Fruit fly (Drosophila melanogaster): Measurements from ENCODE around the gene CG14346.

The CG14346 gene

dm6 chr2L:1367696-1368095 lies at the start of gene CG14346:
Gene CG14346 (plus strand): TSS chr2L:1367996.
- TF ChIP-seq CG8478 (optimal IDR thresholded peaks at IDR 0.05) = no peak
- TF ChIP-seq EcR (GFP tag; optimal IDR thresholded peaks at IDR 0.05) = no peak
- TF ChIP-seq usp (GFP tag; optimal IDR thresholded peaks at IDR 0.05) = no peak
- no peak for TF ChIP-seq psq (optimal IDR thresholded peaks at IDR 0.05)
- no peak for TF ChIP-seq Dll (optimal IDR thresholded peaks at IDR 0.05)
- no peak for TF ChIP-seq pan (optimal IDR thresholded peaks at IDR 0.05)

- TF ChIP-seq EcR (GFP tag; optimal IDR thresholded peaks at IDR 0.05) (no peak), Dll (optimal IDR thresholded peaks at IDR 0.05) (no peak), pan (optimal IDR thresholded peaks at IDR 0.05) (no peak), CG8478 (optimal IDR thresholded peaks at IDR 0.05) (no peak)
Measured at dm6 chr2L:1328861-1329260, 38.9 kb upstream of the CG14346 start, which contains the start of gene a5. Gene a5 (plus strand): TSS chr2L:1329161.

- no peak for TF ChIP-seq usp (GFP tag; optimal IDR thresholded peaks at IDR 0.05)
- no peak for TF ChIP-seq psq (optimal IDR thresholded peaks at IDR 0.05)
- TF ChIP-seq Dll (optimal IDR thresholded peaks at IDR 0.05) = no peak
- TF ChIP-seq pan (optimal IDR thresholded peaks at IDR 0.05) = no peak
- no peak for TF ChIP-seq EcR (GFP tag; optimal IDR thresholded peaks at IDR 0.05)
- TF ChIP-seq CG8478 (optimal IDR thresholded peaks at IDR 0.05) = no peak
Measured at dm6 chr2L:1333828-1334227, 34.0 kb upstream of the CG14346 start, which contains the start of gene CG5440. Gene CG5440 (plus strand): TSS chr2L:1334128.

- TF ChIP-seq psq (optimal IDR thresholded peaks at IDR 0.05) (no peak), CG8478 (optimal IDR thresholded peaks at IDR 0.05) (no peak), Dll (optimal IDR thresholded peaks at IDR 0.05) (no peak), EcR (GFP tag; optimal IDR thresholded peaks at IDR 0.05) (no peak), pan (optimal IDR thresholded peaks at IDR 0.05) (no peak), usp (GFP tag; optimal IDR thresholded peaks at IDR 0.05) (no peak)
Measured at dm6 chr2L:1341995-1342394, 25.8 kb upstream of the CG14346 start, which contains the start of gene CG33923. Gene CG33923 (minus strand): TSS chr2L:1342095.

- no peak for TF ChIP-seq Dll (optimal IDR thresholded peaks at IDR 0.05)
- TF ChIP-seq pan (optimal IDR thresholded peaks at IDR 0.05) = no peak
Measured at dm6 chr2L:1344071-1344470, 23.7 kb upstream of the CG14346 start, which contains the start of the genes CG33922 and Cdlc2. Gene CG33922 (minus strand): TSS chr2L:1344171. Gene Cdlc2 (plus strand): TSS chr2L:1344400.

- TF ChIP-seq usp (GFP tag; optimal IDR thresholded peaks at IDR 0.05) (no peak), Dll (optimal IDR thresholded peaks at IDR 0.05) (no peak), EcR (GFP tag; optimal IDR thresholded peaks at IDR 0.05) (no peak), CG8478 (optimal IDR thresholded peaks at IDR 0.05) (no peak), psq (optimal IDR thresholded peaks at IDR 0.05) (no peak), pan (optimal IDR thresholded peaks at IDR 0.05) (no peak)
Measured at dm6 chr2L:1346034-1346433, 21.8 kb upstream of the CG14346 start.

- no peak for TF ChIP-seq EcR (GFP tag; optimal IDR thresholded peaks at IDR 0.05)
- TF ChIP-seq pan (optimal IDR thresholded peaks at IDR 0.05) = no peak
- no peak for TF ChIP-seq CG8478 (optimal IDR thresholded peaks at IDR 0.05)
- TF ChIP-seq psq (optimal IDR thresholded peaks at IDR 0.05) = no peak
- TF ChIP-seq Dll (optimal IDR thresholded peaks at IDR 0.05) = no peak
- no peak for TF ChIP-seq usp (GFP tag; optimal IDR thresholded peaks at IDR 0.05)
Measured at dm6 chr2L:1352768-1353167, 15.0 kb upstream of the CG14346 start, which contains the start of gene CG5556. Gene CG5556 (minus strand): TSS chr2L:1352868.

- TF ChIP-seq CG8478 (optimal IDR thresholded peaks at IDR 0.05) (no peak), psq (optimal IDR thresholded peaks at IDR 0.05) (no peak), pan (optimal IDR thresholded peaks at IDR 0.05) (no peak), EcR (GFP tag; optimal IDR thresholded peaks at IDR 0.05) (no peak), usp (GFP tag; optimal IDR thresholded peaks at IDR 0.05) (no peak), Dll (optimal IDR thresholded peaks at IDR 0.05) (no peak)
Measured at dm6 chr2L:1354009-1354408, 13.8 kb upstream of the CG14346 start, which contains the start of gene CG5561. Gene CG5561 (minus strand): TSS chr2L:1354109.

dm6 chr2L:1354819-1355218 lies 13.0 kb upstream of the CG14346 start, which contains the start of gene CG31924:
Gene CG31924 (minus strand): TSS chr2L:1354919.
- TF ChIP-seq Dll (optimal IDR thresholded peaks at IDR 0.05) (no peak), EcR (GFP tag; optimal IDR thresholded peaks at IDR 0.05) (no peak), psq (optimal IDR thresholded peaks at IDR 0.05) (no peak), usp (GFP tag; optimal IDR thresholded peaks at IDR 0.05) (no peak), pan (optimal IDR thresholded peaks at IDR 0.05) (no peak), CG8478 (optimal IDR thresholded peaks at IDR 0.05) (no peak)

dm6 chr2L:1355824-1356223 lies 12.0 kb upstream of the CG14346 start, which contains the start of gene CG5565:
Gene CG5565 (minus strand): TSS chr2L:1355924.
- no peak for TF ChIP-seq CG8478 (optimal IDR thresholded peaks at IDR 0.05)
- no peak for TF ChIP-seq pan (optimal IDR thresholded peaks at IDR 0.05)
- TF ChIP-seq Dll (optimal IDR thresholded peaks at IDR 0.05) = no peak
- no peak for TF ChIP-seq EcR (GFP tag; optimal IDR thresholded peaks at IDR 0.05)
- TF ChIP-seq usp (GFP tag; optimal IDR thresholded peaks at IDR 0.05) = no peak
- no peak for TF ChIP-seq psq (optimal IDR thresholded peaks at IDR 0.05)

dm6 chr2L:1359690-1360089 lies 8.1 kb upstream of the CG14346 start, which contains the start of gene CG31659:
Gene CG31659 (minus strand): TSS chr2L:1359790.
- no peak for TF ChIP-seq psq (optimal IDR thresholded peaks at IDR 0.05)
- no peak for TF ChIP-seq usp (GFP tag; optimal IDR thresholded peaks at IDR 0.05)
- no peak for TF ChIP-seq Dll (optimal IDR thresholded peaks at IDR 0.05)
- no peak for TF ChIP-seq EcR (GFP tag; optimal IDR thresholded peaks at IDR 0.05)
- TF ChIP-seq pan (optimal IDR thresholded peaks at IDR 0.05) = no peak
- no peak for TF ChIP-seq CG8478 (optimal IDR thresholded peaks at IDR 0.05)

dm6 chr2L:1361771-1362632 lies 5.8 kb upstream of the CG14346 start, which contains the start of gene NLaz:
Gene NLaz (minus strand): TSS chr2L:1361821.
- TF ChIP-seq psq (optimal IDR thresholded peaks at IDR 0.05) (no peak), EcR (GFP tag; optimal IDR thresholded peaks at IDR 0.05) (peak in 1 of 2 experiments; percentile 46)

Measured in whole organism.